Fruit fly (Drosophila melanogaster) Kc167 (cell line): ENCODE data around the gene CCT2.

Experiments
- Myc ChIP-seq: fragments of >200 bp; optimal IDR thresholded peaks from 2 replicates; lab custom pipeline; 2017; ENCODE audit warnings: missing external identifiers
- h ChIP-seq: fragments of >200 bp; optimal IDR thresholded peaks from 3 replicates; lab custom pipeline; 2018; ENCODE audit warnings: missing external identifiers

dm6 chrX:9129436-9129835 lies 40.1 kb downstream of the CCT2 start:
- no peak for TF ChIP-seq Myc (lab: Kevin White, UChicago)
- no peak for TF ChIP-seq h (lab: Kevin White, UChicago)
